Fruit fly (Drosophila melanogaster) whole organism, pupa: ENCODE measurements around the gene CG43184.
A peak's percentile ranks its signal among the peaks of the same experiment; 100 is the strongest.

Experiments
- CG10348 ChIP-seq: fragments of 200-800 bp; sonication (Bioruptor generic); IDR thresholded peaks from 2 replicates; pipeline ENCODE4 v1.3.6; 2022; ENCODE audit warnings: missing biosample characterization, missing genetic modification characterization
- CG12605 ChIP-seq: fragments of 200-800 bp; sonication (Bioruptor generic); IDR thresholded peaks from 2 replicates; pipeline ENCODE4 v1.3.6; 2022; ENCODE audit warnings: missing biosample characterization, missing genetic modification characterization
- CG13204 ChIP-seq: fragments of 200-800 bp; sonication (Bioruptor generic); optimal IDR thresholded peaks from 2 replicates; lab custom pipeline; 2018; ENCODE audit warnings: missing biosample characterization, mild to moderate bottlenecking, missing genetic modification characterization, moderate library complexity
- CG14655 ChIP-seq: fragments of 200-800 bp; sonication (Bioruptor generic); optimal IDR thresholded peaks from 3 replicates; lab custom pipeline; 2017; ENCODE audit warnings: mild to moderate bottlenecking, missing biosample characterization, missing genetic modification reagents, missing genetic modification characterization
- CG15710 ChIP-seq: fragments of 200-800 bp; sonication (Bioruptor generic); optimal IDR thresholded peaks from 2 replicates; lab custom pipeline; 2018; ENCODE audit warnings: missing biosample characterization, mild to moderate bottlenecking, missing genetic modification characterization, moderate library complexity
- CG17806 ChIP-seq: fragments of 200-800 bp; sonication (Bioruptor generic); optimal IDR thresholded peaks from 2 replicates; lab custom pipeline; 2018; ENCODE audit warnings: missing biosample characterization, mild to moderate bottlenecking, missing genetic modification characterization, moderate library complexity
- CG32121 ChIP-seq: fragments of 200-800 bp; sonication (Bioruptor generic); IDR thresholded peaks from 2 replicates; pipeline ENCODE4 v1.3.6; 2022; ENCODE audit warnings: missing biosample characterization, missing genetic modification characterization
- CG34367 ChIP-seq: fragments of 200-800 bp; sonication (Bioruptor generic); optimal IDR thresholded peaks from 2 replicates; lab custom pipeline; 2018; ENCODE audit warnings: missing biosample characterization, mild to moderate bottlenecking, missing genetic modification characterization
- CG4496 ChIP-seq: fragments of 200-800 bp; sonication (Bioruptor generic); IDR thresholded peaks from 3 replicates; pipeline ENCODE4 v1.3.6; 2022; ENCODE audit warnings: missing biosample characterization, missing genetic modification characterization
- CG8159 ChIP-seq: fragments of 200-800 bp; sonication (Bioruptor generic); optimal IDR thresholded peaks from 3 replicates; lab custom pipeline; 2018; ENCODE audit warnings: missing biosample characterization, mild to moderate bottlenecking, missing genetic modification characterization, moderate library complexity
- CG8301 ChIP-seq: fragments of 200-800 bp; sonication (Bioruptor generic); optimal IDR thresholded peaks from 2 replicates; lab custom pipeline; 2018; ENCODE audit warnings: missing biosample characterization, mild to moderate bottlenecking, missing genetic modification characterization
- CG9948 ChIP-seq: fragments of 200-800 bp; sonication (Bioruptor generic); optimal IDR thresholded peaks from 2 replicates; lab custom pipeline; 2018; ENCODE audit warnings: missing biosample characterization, mild to moderate bottlenecking, missing genetic modification characterization, moderate library complexity
- D1 ChIP-seq: fragments of 200-800 bp; sonication (Bioruptor generic); optimal IDR thresholded peaks from 2 replicates; lab custom pipeline; 2018; ENCODE audit warnings: missing biosample characterization, mild to moderate bottlenecking, missing genetic modification characterization, moderate library complexity
- EcR ChIP-seq: fragments of 200-800 bp; sonication (Bioruptor generic); optimal IDR thresholded peaks from 3 replicates; lab custom pipeline; 2019; ENCODE audit warnings: missing biosample characterization, missing genetic modification characterization, mild to moderate bottlenecking, moderate library complexity, missing genetic modification reagents
- Ets98B ChIP-seq: fragments of 200-800 bp; sonication (Bioruptor generic); IDR thresholded peaks from 2 replicates; pipeline ENCODE4 v1.3.6; 2022; ENCODE audit warnings: missing biosample characterization, missing genetic modification characterization
- Pif1A ChIP-seq: fragments of 200-800 bp; sonication (Bioruptor generic); optimal IDR thresholded peaks from 3 replicates; lab custom pipeline; 2016; ENCODE audit warnings: missing biosample characterization, missing genetic modification characterization
- Pif1B ChIP-seq: fragments of 200-800 bp; sonication (Bioruptor generic); optimal IDR thresholded peaks from 3 replicates; lab custom pipeline; 2016; ENCODE audit warnings: missing biosample characterization, missing genetic modification characterization
- Snoo ChIP-seq: fragments of 200-800 bp; sonication (Bioruptor generic); optimal IDR thresholded peaks from 3 replicates; lab custom pipeline; 2017; ENCODE audit warnings: missing biosample characterization, mild to moderate bottlenecking, missing genetic modification characterization, inconsistent platforms
- fd96Ca ChIP-seq: fragments of 200-800 bp; sonication (Bioruptor generic); IDR thresholded peaks from 3 replicates; pipeline ENCODE4 v1.3.6; 2022; ENCODE audit warnings: missing biosample characterization, missing genetic modification characterization
- gl ChIP-seq: fragments of 200-800 bp; sonication (Bioruptor generic); optimal IDR thresholded peaks from 2 replicates; lab custom pipeline; 2018; ENCODE audit warnings: missing biosample characterization, mild to moderate bottlenecking, missing genetic modification characterization
- rn ChIP-seq: fragments of 200-800 bp; sonication (Bioruptor generic); IDR thresholded peaks from 2 replicates; pipeline ENCODE4 v1.3.6; 2022; ENCODE audit warnings: missing biosample characterization, missing genetic modification characterization

Gene CG43184

dm6 chr3L:13837456-13837855, at the start of gene CG43184:
CG43184 (plus strand) TSS chr3L:13837756.
- TF ChIP-seq Ets98B (GFP tag; lab: Robert Waterston, UW), result no peak
- TF ChIP-seq CG12605, result no peak
- TF ChIP-seq Snoo (tag; lab: Kevin White, UChicago), result no peak
- TF ChIP-seq Pif1A (GFP tag; lab: Kevin White, UChicago), result no peak
- no peak for TF ChIP-seq CG8159

dm6 chr3L:13803258-13803657, 34.3 kb upstream of the CG43184 start, which contains the start of gene bru3:
bru3 (minus strand) TSS chr3L:13803400.
- TF ChIP-seq D1 (tag; lab: Kevin White, UChicago) (no peak), CG34367 (no peak), CG32121 (GFP tag; lab: Robert Waterston, UW) (no peak), Pif1B (GFP tag; lab: Kevin White, UChicago) (no peak), rn (GFP tag; lab: Robert Waterston, UW) (no peak), Snoo (tag; lab: Kevin White, UChicago) (no peak), EcR (GFP tag; lab: Kevin White, UChicago) (no peak)

dm6 chr3L:13840731-13841130, 3.2 kb downstream of the CG43184 start:
- TF ChIP-seq CG4496 (GFP tag; lab: Robert Waterston, UW), result no peak
- TF ChIP-seq CG32121 (GFP tag; lab: Robert Waterston, UW), result no peak
- TF ChIP-seq rn (GFP tag; lab: Robert Waterston, UW), result no peak
- TF ChIP-seq CG13204, result no peak
- no peak for TF ChIP-seq CG15710 (tag; lab: Kevin White, UChicago)
- TF ChIP-seq CG9948 (tag; lab: Kevin White, UChicago), result no peak
- TF ChIP-seq CG14655 (GFP tag; lab: Kevin White, UChicago), result no peak
- TF ChIP-seq CG34367, result no peak
- TF ChIP-seq EcR (GFP tag; lab: Kevin White, UChicago), result no peak
- no peak for TF ChIP-seq Pif1A (GFP tag; lab: Kevin White, UChicago)
- no peak for TF ChIP-seq CG10348
- no peak for TF ChIP-seq Snoo (tag; lab: Kevin White, UChicago)
- no peak for TF ChIP-seq CG8301 (tag; lab: Kevin White, UChicago)
- TF ChIP-seq gl (tag; lab: Kevin White, UChicago), result no peak
- no peak for TF ChIP-seq CG12605
- no peak for TF ChIP-seq Pif1B (GFP tag; lab: Kevin White, UChicago)
- no peak for TF ChIP-seq Ets98B (GFP tag; lab: Robert Waterston, UW)
- no peak for TF ChIP-seq CG17806 (tag; lab: Kevin White, UChicago)

- no peak for TF ChIP-seq gl (tag; lab: Kevin White, UChicago)
- TF ChIP-seq Ets98B (GFP tag; lab: Robert Waterston, UW), result no peak
- TF ChIP-seq Pif1A (GFP tag; lab: Kevin White, UChicago), result no peak
- TF ChIP-seq CG17806 (tag; lab: Kevin White, UChicago), result no peak
- no peak for TF ChIP-seq CG32121 (GFP tag; lab: Robert Waterston, UW)
- no peak for TF ChIP-seq Snoo (tag; lab: Kevin White, UChicago)
- no peak for TF ChIP-seq CG15710 (tag; lab: Kevin White, UChicago)
- no peak for TF ChIP-seq CG8159
- TF ChIP-seq, all 21 proteins: peak for 0
These were observed 4.6 kb downstream of the CG43184 start, which contains the start of gene CG8757 for dm6 chr3L:13842140-13842539. CG8757 (minus strand) TSS chr3L:13842240.

dm6 chr3L:13842917-13843316, 5.4 kb downstream of the CG43184 start, which contains the start of gene CG8750:
CG8750 (minus strand) TSS chr3L:13843017.
- TF ChIP-seq rn (GFP tag; lab: Robert Waterston, UW), result no peak

- no peak for TF ChIP-seq Pif1A (GFP tag; lab: Kevin White, UChicago)
- no peak for TF ChIP-seq CG8301 (tag; lab: Kevin White, UChicago)
- TF ChIP-seq CG8159, result no peak
- no peak for TF ChIP-seq CG17806 (tag; lab: Kevin White, UChicago)
- TF ChIP-seq CG14655 (GFP tag; lab: Kevin White, UChicago), result no peak
- TF ChIP-seq CG32121 (GFP tag; lab: Robert Waterston, UW), result no peak
- TF ChIP-seq CG4496 (GFP tag; lab: Robert Waterston, UW), result no peak
- TF ChIP-seq EcR (GFP tag; lab: Kevin White, UChicago), result no peak
- no peak for TF ChIP-seq Pif1B (GFP tag; lab: Kevin White, UChicago)
- no peak for TF ChIP-seq Ets98B (GFP tag; lab: Robert Waterston, UW)
- no peak for TF ChIP-seq CG12605
- no peak for TF ChIP-seq D1 (tag; lab: Kevin White, UChicago)
- TF ChIP-seq CG13204, result no peak
- no peak for TF ChIP-seq CG10348
- TF ChIP-seq gl (tag; lab: Kevin White, UChicago), result no peak
These were observed 5.8 kb downstream of the CG43184 start, which contains the start of gene Tsp68C for dm6 chr3L:13843356-13843755. Tsp68C (plus strand) TSS chr3L:13843656.

- TF ChIP-seq CG10348, result no peak
- TF ChIP-seq gl (tag; lab: Kevin White, UChicago), result no peak
- TF ChIP-seq CG13204, result no peak
- no peak for TF ChIP-seq CG4496 (GFP tag; lab: Robert Waterston, UW)
- no peak for TF ChIP-seq CG15710 (tag; lab: Kevin White, UChicago)
- TF ChIP-seq CG8301 (tag; lab: Kevin White, UChicago), result no peak
- peak; percentile 95 for TF ChIP-seq EcR (GFP tag; lab: Kevin White, UChicago)
- no peak for TF ChIP-seq fd96Ca (GFP tag; lab: Robert Waterston, UW)
- TF ChIP-seq, all 21 proteins: peak for 1
These were observed 7.7 kb downstream of the CG43184 start for dm6 chr3L:13845292-13845691.
